Fruit fly (Drosophila melanogaster): ENCODE measurements around the gene Jhbp1.
A peak's percentile ranks its signal among the peaks of the same experiment; 100 is the strongest.

The Jhbp1 gene

DNA sequence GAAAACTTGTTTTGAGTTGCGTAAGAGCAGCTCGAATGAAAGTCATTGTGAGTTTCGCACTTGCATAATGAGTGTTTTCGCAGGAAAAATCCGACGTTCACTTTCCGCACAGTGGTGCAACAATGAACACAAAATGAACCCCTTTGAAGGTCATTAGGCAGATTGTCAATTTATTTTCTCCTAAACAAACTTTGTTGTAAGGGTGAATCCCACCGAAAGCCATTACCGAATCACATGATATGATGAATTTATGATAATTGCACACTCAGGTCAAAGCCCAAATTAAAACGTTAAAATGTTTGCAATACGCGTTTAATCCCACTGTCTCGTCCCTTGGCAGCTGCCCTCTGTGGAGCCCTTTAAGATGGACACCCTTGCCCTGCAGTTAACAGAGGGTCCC lies 2.0 kb downstream of the Jhbp1 start (continued):
- TF ChIP-seq CG9139 (GFP tag; optimal IDR thresholded peaks at IDR 0.05) (no peak), CG10669 (GFP tag; optimal IDR thresholded peaks at IDR 0.05) (no peak), Blimp-1 (GFP tag; optimal IDR thresholded peaks at IDR 0.05) (peak; percentile 5), achi (GFP tag; optimal IDR thresholded peaks at IDR 0.05) (peak; percentile 30), CG6792 (GFP tag; optimal IDR thresholded peaks at IDR 0.05) (no peak), fkh (GFP tag; optimal IDR thresholded peaks at IDR 0.05) (no peak), CG15336 (GFP tag; IDR thresholded peaks at IDR 0.05) (peak; percentile 55), pdm3 (GFP tag; optimal IDR thresholded peaks at IDR 0.05) (peak; percentile 10), CG34406 (GFP tag; optimal IDR thresholded peaks at IDR 0.05) (no peak), CG6808 (GFP tag; optimal IDR thresholded peaks at IDR 0.05) (no peak), CG6854 (GFP tag; optimal IDR thresholded peaks at IDR 0.05) (no peak), Ets96B (tag; optimal IDR thresholded peaks at IDR 0.05) (no peak), dac (GFP tag; optimal IDR thresholded peaks at IDR 0.05) (peak; percentile 14), spab (GFP tag; optimal IDR thresholded peaks at IDR 0.05) (no peak), Smox (GFP tag; optimal IDR thresholded peaks at IDR 0.05) (no peak), CG31627 (GFP tag; optimal IDR thresholded peaks at IDR 0.05) (no peak), ss (GFP tag; optimal IDR thresholded peaks at IDR 0.05) (no peak), Sox14 (GFP tag; optimal IDR thresholded peaks at IDR 0.05) (peak; percentile 13), Hr38 (GFP tag; optimal IDR thresholded peaks at IDR 0.05) (no peak), fd59A (GFP tag; optimal IDR thresholded peaks at IDR 0.05) (no peak), CG16779 (tag; optimal IDR thresholded peaks at IDR 0.05) (no peak), esn (GFP tag; optimal IDR thresholded peaks at IDR 0.05) (peak; percentile 20), acj6 (GFP tag; optimal IDR thresholded peaks at IDR 0.05) (no peak), Met (GFP tag; optimal IDR thresholded peaks at IDR 0.05) (peak; percentile 13), CG6276 (GFP tag; optimal IDR thresholded peaks at IDR 0.05) (no peak), fd85E (GFP tag; optimal IDR thresholded peaks at IDR 0.05) (no peak), CG8632 (GFP tag; optimal IDR thresholded peaks at IDR 0.05) (peak; percentile 11), CG3919 (GFP tag; optimal IDR thresholded peaks at IDR 0.05) (peak; percentile 35), Eip78C (GFP tag) (peak; percentile 82), OdsH (GFP tag; optimal IDR thresholded peaks at IDR 0.05) (no peak), CG11762 (GFP tag; optimal IDR thresholded peaks at IDR 0.05; ENCODE audit: insufficient read depth) (no peak), Sox15 (GFP tag; optimal IDR thresholded peaks at IDR 0.05) (no peak), Sox102F (GFP tag; optimal IDR thresholded peaks at IDR 0.05) (no peak)

DNA sequence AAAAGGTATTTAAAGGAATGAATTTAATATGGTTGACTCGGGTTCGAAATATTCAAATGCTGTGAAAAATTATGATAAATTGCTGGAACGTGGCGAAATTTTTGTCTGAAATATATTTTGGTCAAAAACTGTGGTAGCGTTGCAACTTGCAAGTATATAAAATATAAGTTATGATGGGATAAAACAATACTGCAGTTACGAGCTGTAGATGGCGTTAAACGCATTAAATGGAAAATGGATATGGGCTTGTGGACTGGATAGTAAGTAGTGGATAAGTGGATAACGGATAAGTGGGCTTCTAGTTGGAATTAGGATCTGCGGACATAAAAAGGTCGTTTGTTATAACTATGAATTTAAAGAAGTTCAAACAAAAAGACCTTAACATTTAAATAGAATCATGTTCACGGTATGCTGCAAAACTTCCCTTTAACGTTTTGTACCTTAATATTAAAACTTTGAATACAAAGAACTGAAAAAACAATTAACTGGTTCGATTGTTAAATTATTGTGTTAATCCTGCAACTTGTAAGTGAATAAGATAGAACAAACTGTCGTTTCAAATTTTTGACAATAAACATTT lies 4.0 kb downstream of the Jhbp1 start:
- no peak for TF ChIP-seq CG11762 (GFP tag; optimal IDR thresholded peaks at IDR 0.05; ENCODE audit: insufficient read depth)

DNA sequence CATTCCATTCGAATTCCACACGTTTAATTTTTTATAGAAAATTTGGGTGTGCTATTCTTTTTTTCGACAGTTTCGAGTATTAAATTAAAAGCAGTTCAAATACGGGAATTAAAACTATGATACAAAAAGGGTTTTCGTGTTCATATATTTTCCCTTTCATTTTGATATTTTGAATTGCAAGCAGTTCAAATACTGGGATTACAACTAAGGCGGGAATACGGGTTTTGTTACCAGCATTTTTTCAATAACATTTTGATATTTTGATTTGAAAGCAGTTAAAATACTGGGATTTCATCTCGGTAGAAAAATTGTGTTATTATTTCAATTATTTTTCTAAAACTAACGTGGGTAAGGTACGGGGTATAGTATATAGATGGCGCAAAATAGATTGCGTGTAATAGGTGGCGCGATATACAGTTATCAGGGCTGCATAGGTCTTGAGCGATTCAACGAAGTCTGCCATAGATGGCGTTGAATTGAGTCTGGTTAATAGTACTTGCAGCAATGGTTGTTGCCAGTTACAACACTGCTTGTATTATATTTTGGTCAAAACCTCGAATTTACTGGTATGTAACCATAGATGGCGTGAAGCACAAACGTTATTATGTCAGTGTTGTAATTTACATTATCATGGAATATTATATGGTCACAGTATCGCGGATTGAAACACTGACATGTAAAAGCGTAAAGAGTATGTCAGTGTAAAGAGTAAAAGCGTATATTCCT lies 5.3 kb downstream of the Jhbp1 start:
- TF ChIP-seq spab (GFP tag; optimal IDR thresholded peaks at IDR 0.05), result no peak
- TF ChIP-seq CG8319 (GFP tag; optimal IDR thresholded peaks at IDR 0.05), result no peak
- peak; percentile 74 for TF ChIP-seq CG31627 (GFP tag; optimal IDR thresholded peaks at IDR 0.05)
- TF ChIP-seq cyc (GFP tag; optimal IDR thresholded peaks at IDR 0.05), result peak; percentile 68
- TF ChIP-seq dsx (GFP tag; optimal IDR thresholded peaks at IDR 0.05; ENCODE audit: poor library complexity, severe bottlenecking), result peak; percentile 8
- peak; percentile 52 for TF ChIP-seq lz (GFP tag; optimal IDR thresholded peaks at IDR 0.05)
- TF ChIP-seq Sox14 (GFP tag; optimal IDR thresholded peaks at IDR 0.05), result no peak
- peak; percentile 17 for TF ChIP-seq pdm3 (GFP tag; optimal IDR thresholded peaks at IDR 0.05)
- TF ChIP-seq Hr39 (GFP tag; optimal IDR thresholded peaks at IDR 0.05), result peak; percentile 69
- TF ChIP-seq eg (GFP tag; IDR thresholded peaks at IDR 0.05), result no peak
- no peak for TF ChIP-seq CG7368 (GFP tag; optimal IDR thresholded peaks at IDR 0.05)
- TF ChIP-seq Met (GFP tag; optimal IDR thresholded peaks at IDR 0.05), result no peak
- TF ChIP-seq topi (GFP tag; optimal IDR thresholded peaks at IDR 0.05), result peak; percentile 25
- no peak for TF ChIP-seq Gug (GFP tag; IDR thresholded peaks at IDR 0.05)
- no peak for TF ChIP-seq CG34406 (GFP tag; optimal IDR thresholded peaks at IDR 0.05)
- no peak for TF ChIP-seq Eip93F (GFP tag; optimal IDR thresholded peaks at IDR 0.05)
- no peak for TF ChIP-seq acj6 (GFP tag; optimal IDR thresholded peaks at IDR 0.05)
- peak in 1 of 2 experiments; percentile 20 for TF ChIP-seq salr (GFP tag; optimal IDR thresholded peaks at IDR 0.05)
- no peak for TF ChIP-seq CG15336 (GFP tag; IDR thresholded peaks at IDR 0.05)
- peak; percentile 53 for TF ChIP-seq esn (GFP tag; optimal IDR thresholded peaks at IDR 0.05)
- no peak for TF ChIP-seq Lpt (GFP tag; optimal IDR thresholded peaks at IDR 0.05)
- TF ChIP-seq CG8632 (GFP tag; optimal IDR thresholded peaks at IDR 0.05), result no peak
- no peak for TF ChIP-seq CG11294 (GFP tag; IDR thresholded peaks at IDR 0.05)
- TF ChIP-seq CG11902 (GFP tag; optimal IDR thresholded peaks at IDR 0.05), result peak; percentile 28

Data from whole organism, prepupa.